Fruit fly (Drosophila melanogaster) whole organism, embryonic: ENCODE data around the gene insv.

Experiments used
- Ada2b ChIP-seq: fragments of 200-800 bp; sonication (Bioruptor generic); IDR thresholded peaks from 2 replicates; pipeline ENCODE4 v1.3.6; 2022; ENCODE audit warnings: missing biosample characterization, missing genetic modification characterization
- CG10274 ChIP-seq: fragments of 200-800 bp; sonication (Bioruptor generic); optimal IDR thresholded peaks from 3 replicates; lab custom pipeline; 2017; ENCODE audit warnings: missing biosample characterization, mild to moderate bottlenecking, missing genetic modification characterization
- CG10321 ChIP-seq: fragments of 200-800 bp; sonication (Bioruptor generic); IDR thresholded peaks from 2 replicates; pipeline ENCODE4 v1.3.6; 2022; ENCODE audit warnings: missing biosample characterization, missing genetic modification characterization
- CG11085 ChIP-seq: fragments of 200-800 bp; sonication (Bioruptor generic); IDR thresholded peaks from 2 replicates; pipeline ENCODE4 v1.3.6; 2022; ENCODE audit warnings: missing biosample characterization, missing genetic modification characterization
- CG12659 ChIP-seq: fragments of 200-800 bp; sonication (Bioruptor generic); optimal IDR thresholded peaks from 3 replicates; lab custom pipeline; 2017; ENCODE audit warnings: mild to moderate bottlenecking, missing biosample characterization, missing genetic modification reagents, missing genetic modification characterization
- CG17328 ChIP-seq: fragments of 200-800 bp; sonication (Bioruptor generic); IDR thresholded peaks from 2 replicates; pipeline ENCODE4 v1.3.6; 2022; ENCODE audit warnings: missing biosample characterization, missing genetic modification characterization
- CG2202 ChIP-seq: fragments of 200-800 bp; sonication (Bioruptor generic); optimal IDR thresholded peaks from 2 replicates; lab custom pipeline; 2018; ENCODE audit warnings: missing biosample characterization, mild to moderate bottlenecking, missing genetic modification characterization
- CG3726 ChIP-seq: fragments of 200-800 bp; sonication (Bioruptor generic); IDR thresholded peaks from 3 replicates; pipeline ENCODE4, ENCODE4 v1.3.6; 2022; ENCODE audit warnings: missing biosample characterization, missing genetic modification characterization
- CG4707 ChIP-seq: fragments of 200-800 bp; sonication (Bioruptor generic); optimal IDR thresholded peaks from 2 replicates; lab custom pipeline; 2018; ENCODE audit warnings: missing biosample characterization, mild to moderate bottlenecking, missing genetic modification characterization, moderate library complexity
- CG6254 ChIP-seq: fragments of 200-800 bp; sonication (Bioruptor generic); optimal IDR thresholded peaks from 3 replicates; lab custom pipeline; 2017; ENCODE audit warnings: mild to moderate bottlenecking, missing biosample characterization, missing genetic modification reagents, missing genetic modification characterization
- CG7839 ChIP-seq: fragments of 200-800 bp; sonication (Bioruptor generic); optimal IDR thresholded peaks from 3 replicates; lab custom pipeline; 2018; ENCODE audit warnings: missing biosample characterization, mild to moderate bottlenecking, missing genetic modification characterization, moderate library complexity
- CG9727 ChIP-seq: fragments of 200-800 bp; sonication (Bioruptor generic); optimal IDR thresholded peaks from 3 replicates; lab custom pipeline; 2017; ENCODE audit warnings: missing biosample characterization, mild to moderate bottlenecking, missing genetic modification characterization
- CTCF ChIP-seq: fragments of 200-800 bp; sonication (Bioruptor generic); optimal IDR thresholded peaks from 2 replicates; lab custom pipeline; 2017; ENCODE audit warnings: missing biosample characterization, mild to moderate bottlenecking, missing genetic modification characterization, moderate library complexity
- D19B ChIP-seq: fragments of 200-800 bp; sonication (Bioruptor generic); optimal IDR thresholded peaks from 2 replicates; lab custom pipeline; 2017; ENCODE audit warnings: missing biosample characterization, mild to moderate bottlenecking, missing genetic modification characterization
- Drgx ChIP-seq: fragments of 200-800 bp; sonication (Bioruptor generic); IDR thresholded peaks from 2 replicates; pipeline ENCODE4 v1.3.6; 2022; ENCODE audit warnings: missing biosample characterization, missing genetic modification characterization
- E2f1 ChIP-seq: fragments of 200-800 bp; sonication (Bioruptor generic); IDR thresholded peaks from 2 replicates; pipeline ENCODE4 v1.3.6; 2022; ENCODE audit warnings: missing biosample characterization, missing genetic modification characterization
- Ets65A ChIP-seq: fragments of 200-800 bp; sonication (Bioruptor generic); peaks from one replicate; lab custom pipeline; 2016; ENCODE audit warnings: missing biosample characterization, missing genetic modification characterization
- H15 ChIP-seq: fragments of 200-800 bp; sonication (Bioruptor generic); IDR thresholded peaks from 3 replicates; pipeline ENCODE4 v1.3.6; 2022; ENCODE audit warnings: missing biosample characterization, missing genetic modification characterization
- Hr39 ChIP-seq: fragments of >200 bp; optimal IDR thresholded peaks from 2 replicates; lab custom pipeline; 2017
- Jarid2 ChIP-seq: fragments of 200-800 bp; sonication (Bioruptor generic); optimal IDR thresholded peaks from 3 replicates; lab custom pipeline; 2017; ENCODE audit warnings: mild to moderate bottlenecking, missing biosample characterization, missing genetic modification reagents, missing genetic modification characterization
- Lhr ChIP-seq: fragments of 200-800 bp; sonication (Bioruptor generic); optimal IDR thresholded peaks from 3 replicates; lab custom pipeline; 2017; ENCODE audit warnings: mild to moderate bottlenecking, missing biosample characterization, missing genetic modification reagents, missing genetic modification characterization
- Meics ChIP-seq: fragments of 200-800 bp; sonication (Bioruptor generic); optimal IDR thresholded peaks from 2 replicates; lab custom pipeline; 2017; ENCODE audit warnings: missing biosample characterization, mild to moderate bottlenecking, missing genetic modification characterization
- Pdp1 ChIP-seq, 2 experiments: fragments of 200-800 bp; sonication (Bioruptor generic); optimal IDR thresholded peaks; 3 replicates each; lab custom pipeline; 2016; ENCODE audit warnings: missing biosample characterization in 2 of 2, missing genetic modification characterization in 2 of 2, mild to moderate bottlenecking in 1 of 2, moderate library complexity in 1 of 2
- Scr ChIP-seq: fragments of 200-800 bp; sonication (Bioruptor generic); IDR thresholded peaks from 2 replicates; pipeline ENCODE4 v1.3.6; 2022; ENCODE audit warnings: missing biosample characterization, missing genetic modification characterization; ENCODE audit not compliant: partially characterized antibody
- ara ChIP-seq: fragments of 200-800 bp; sonication (Bioruptor generic); IDR thresholded peaks from 2 replicates; pipeline ENCODE4 v1.3.6; 2022; ENCODE audit warnings: missing biosample characterization, missing genetic modification characterization
- bcd ChIP-seq: fragments of 200-800 bp; sonication (Bioruptor generic); optimal IDR thresholded peaks from 2 replicates; lab custom pipeline; 2017; ENCODE audit warnings: missing biosample characterization, mild to moderate bottlenecking, missing genetic modification characterization
- da ChIP-seq: fragments of 200-800 bp; sonication (Bioruptor generic); optimal IDR thresholded peaks from 2 replicates; lab custom pipeline; 2016; ENCODE audit warnings: missing biosample characterization, missing genetic modification characterization
- en ChIP-seq: fragments of 200-800 bp; sonication (Bioruptor generic); optimal IDR thresholded peaks from 2 replicates; lab custom pipeline; 2016; ENCODE audit warnings: missing biosample characterization, missing genetic modification characterization
- esg ChIP-seq: fragments of 200-800 bp; sonication (Bioruptor generic); conservative IDR thresholded peaks from 2 replicates; pipeline ENCODE4 v1.3.6; 2022; ENCODE audit warnings: missing biosample characterization, missing genetic modification characterization
- gsb ChIP-seq: fragments of 200-800 bp; sonication (Bioruptor generic); IDR thresholded peaks from 2 replicates; pipeline ENCODE4 v1.3.6; 2022; ENCODE audit warnings: missing biosample characterization, missing genetic modification characterization
- hb ChIP-seq: fragments of 200-800 bp; sonication (Bioruptor generic); IDR thresholded peaks from 3 replicates; pipeline ENCODE4 v1.3.6; 2022; ENCODE audit warnings: missing biosample characterization, missing genetic modification characterization; ENCODE audit not compliant: partially characterized antibody
- hbn ChIP-seq: fragments of 200-800 bp; sonication (Bioruptor generic); IDR thresholded peaks from 2 replicates; pipeline ENCODE4 v1.3.6; 2022; ENCODE audit warnings: missing biosample characterization, missing genetic modification characterization; ENCODE audit not compliant: partially characterized antibody
- her ChIP-seq: fragments of 200-800 bp; sonication (Bioruptor generic); optimal IDR thresholded peaks from 2 replicates; lab custom pipeline; 2016; ENCODE audit warnings: missing biosample characterization, missing genetic modification characterization
- luna ChIP-seq: fragments of 200-800 bp; sonication (Bioruptor generic); optimal IDR thresholded peaks from 2 replicates; lab custom pipeline; 2016; ENCODE audit warnings: missing biosample characterization, missing genetic modification characterization
- mam ChIP-seq: fragments of 200-800 bp; sonication (Bioruptor generic); optimal IDR thresholded peaks from 3 replicates; lab custom pipeline; 2016; ENCODE audit warnings: missing biosample characterization, missing genetic modification characterization
- nmo ChIP-seq: fragments of 200-800 bp; sonication (Bioruptor generic); optimal IDR thresholded peaks from 2 replicates; lab custom pipeline; 2018; ENCODE audit warnings: missing biosample characterization, mild to moderate bottlenecking, missing genetic modification characterization, moderate library complexity
- odd ChIP-seq: fragments of 200-800 bp; sonication (Bioruptor generic); optimal IDR thresholded peaks from 2 replicates; lab custom pipeline; 2017; ENCODE audit warnings: missing biosample characterization, mild to moderate bottlenecking, missing genetic modification characterization
- org-1 ChIP-seq: fragments of 200-800 bp; sonication (Bioruptor generic); optimal IDR thresholded peaks from 2 replicates; lab custom pipeline; 2017; ENCODE audit warnings: missing biosample characterization, missing genetic modification characterization
- p53 ChIP-seq: fragments of 200-800 bp; sonication (Bioruptor generic); optimal IDR thresholded peaks from 2 replicates; lab custom pipeline; 2016; ENCODE audit warnings: missing biosample characterization, missing genetic modification characterization
- pfk ChIP-seq: fragments of 200-800 bp; sonication (Bioruptor generic); optimal IDR thresholded peaks from 2 replicates; lab custom pipeline; 2018; ENCODE audit warnings: missing biosample characterization, mild to moderate bottlenecking, missing genetic modification characterization, moderate library complexity
- pum ChIP-seq: fragments of 200-800 bp; sonication (Bioruptor generic); optimal IDR thresholded peaks from 2 replicates; lab custom pipeline; 2016; ENCODE audit warnings: missing biosample characterization, missing genetic modification characterization
- row ChIP-seq: fragments of 200-800 bp; sonication (Bioruptor generic); IDR thresholded peaks from 3 replicates; pipeline ENCODE4 v1.3.6; 2022; ENCODE audit warnings: missing biosample characterization, missing genetic modification characterization
- run ChIP-seq: fragments of 200-800 bp; sonication (Bioruptor generic); optimal IDR thresholded peaks from 3 replicates; lab custom pipeline; 2018; ENCODE audit warnings: missing biosample characterization, mild to moderate bottlenecking, missing genetic modification characterization
- sc ChIP-seq, 3 experiments: fragments of >200 bp in 2 of 3; fragments of 200-800 bp in 1 of 3; sonication (Bioruptor generic) in 1 of 3; optimal IDR thresholded peaks; 2 replicates in 2 of 3; 3 replicates in 1 of 3; lab custom pipeline; 2017; ENCODE audit warnings: mild to moderate bottlenecking in 1 of 3, missing biosample characterization in 1 of 3, missing genetic modification characterization in 1 of 3, missing genetic modification reagents in 1 of 3

The insv gene

dm6 chr2L:2623947-2624346 is 47.1 kb upstream of the insv start:
- TF ChIP-seq Hr39 = peak; percentile 30
- TF ChIP-seq CG4707 (GFP tag; lab: Kevin White, UChicago) = no peak

dm6 chr2L:2619887-2620286 is 43.1 kb upstream of the insv start, which contains the start of gene CG43403:
Gene CG43403 (plus strand): TSS chr2L:2620187.
- no peak for TF ChIP-seq CG7839 (tag; lab: Kevin White, UChicago)
- TF ChIP-seq Ets65A (GFP tag; lab: Kevin White, UChicago) = peak; percentile 36
- TF ChIP-seq, all 482 proteins: peak for 1

dm6 chr2L:2609694-2610093 is 32.9 kb upstream of the insv start, which contains the start of gene CG15395:
Gene CG15395 (plus strand): TSS chr2L:2609994.
- TF ChIP-seq Scr (GFP tag; lab: Robert Waterston, UW) (no peak), Pdp1 (GFP tag; optimal IDR thresholded peaks at IDR 0.05; lab: Kevin White, UChicago) (no peak), CTCF (GFP tag; lab: Kevin White, UChicago) (no peak), Jarid2 (GFP tag; lab: Kevin White, UChicago) (no peak), hb (no peak), da (GFP tag; lab: Kevin White, UChicago) (no peak), E2f1 (no peak)
- TF ChIP-seq, all 482 proteins: peak for 0

dm6 chr2L:2606725-2607124 is 29.9 kb upstream of the insv start:
- no peak for TF ChIP-seq p53 (GFP tag; lab: Kevin White, UChicago)
- TF ChIP-seq Meics (GFP tag; lab: Kevin White, UChicago) = no peak
- peak; percentile 1 for TF ChIP-seq D19B (GFP tag; lab: Kevin White, UChicago)
- no peak for TF ChIP-seq CG9727 (GFP tag; lab: Kevin White, UChicago)
- no peak for TF ChIP-seq her (GFP tag; lab: Kevin White, UChicago)
- no peak for TF ChIP-seq CG12659 (GFP tag; lab: Kevin White, UChicago)
- no peak for TF ChIP-seq mam

dm6 chr2L:2591569-2591968 is 14.8 kb upstream of the insv start, which contains the start of gene CG15394:
Gene CG15394 (plus strand): TSS chr2L:2591869.
- TF ChIP-seq ara (GFP tag; lab: Robert Waterston, UW) = no peak
- TF ChIP-seq esg (GFP tag; lab: Robert Waterston, UW) = no peak
- 0 out of 2 replicates have a peak, but pooled peaks have one; percentile 35 for TF ChIP-seq CG11085 (GFP tag; lab: Robert Waterston, UW)
- TF ChIP-seq CG10321 (GFP tag; lab: Robert Waterston, UW) = no peak
- TF ChIP-seq CG3726 (GFP tag; lab: Robert Waterston, UW) = no peak
- 0 out of 3 replicates have a peak, but pooled peaks have one; percentile 26 for TF ChIP-seq H15 (GFP tag; lab: Robert Waterston, UW)
- no peak for TF ChIP-seq nmo
- no peak for TF ChIP-seq run
- no peak for TF ChIP-seq pum (GFP tag; lab: Kevin White, UChicago)

- TF ChIP-seq CG17328 (GFP tag; lab: Robert Waterston, UW) = peak; percentile 27; the same call in 1 of the 2 replicates
- peak; percentile 67 for TF ChIP-seq hbn
- no peak for TF ChIP-seq sc (optimal IDR thresholded peaks at IDR 0.05; lab: Kevin White, UChicago)
- no peak for TF ChIP-seq sc (GFP tag; optimal IDR thresholded peaks at IDR 0.05; lab: Kevin White, UChicago)
- TF ChIP-seq Drgx (GFP tag; lab: Robert Waterston, UW) = no peak
- no peak for TF ChIP-seq CG6254 (GFP tag; lab: Kevin White, UChicago)
- TF ChIP-seq en (GFP tag; lab: Kevin White, UChicago) = no peak
- TF ChIP-seq row (GFP tag; lab: Robert Waterston, UW) = peak; percentile 37; the same call in 2 of the 3 replicates
- peak; percentile 90 for TF ChIP-seq Ets65A (GFP tag; lab: Kevin White, UChicago)
- peak; percentile 91 for TF ChIP-seq Lhr
- TF ChIP-seq gsb (GFP tag; lab: Robert Waterston, UW) = no peak
- no peak for TF ChIP-seq org-1 (GFP tag; lab: Kevin White, UChicago)
- no peak for TF ChIP-seq Ada2b (GFP tag; lab: Robert Waterston, UW)
- no peak for TF ChIP-seq CG10274
- TF ChIP-seq pfk (GFP tag; lab: Kevin White, UChicago) = peak; percentile 3
- TF ChIP-seq CG2202 (tag; lab: Kevin White, UChicago) = no peak
- TF ChIP-seq odd = no peak
- no peak for TF ChIP-seq luna (GFP tag; lab: Kevin White, UChicago)
- TF ChIP-seq bcd = peak; percentile 52
These were observed 8.5 kb upstream of the insv start, which contains the start of gene Drp1 for dm6 chr2L:2585285-2585684. Gene Drp1 (minus strand): TSS chr2L:2585430.
